Fruit fly (Drosophila melanogaster): ENCODE data around the gene CG1737.
A peak's percentile ranks its signal among the peaks of the same experiment; 100 is the strongest.

The CG1737 gene

dm6 chrX:11339868-11340548 is 10.4 kb upstream of the CG1737 start, which contains the start of the genes CG34348 and Kap3:
Gene CG34348, plus strand, starts transcription at chrX:11339873.
Gene Kap3, minus strand, starts transcription at chrX:11340084.
- TF ChIP-seq bab1 (GFP tag; optimal IDR thresholded peaks at IDR 0.05) (peak; percentile 16), kay (GFP tag; ENCODE audit: borderline replicate concordance) (no peak)

- no peak for TF ChIP-seq cnc (optimal IDR thresholded peaks at IDR 0.05)
- peak; percentile 99 for TF ChIP-seq tj (GFP tag; optimal IDR thresholded peaks at IDR 0.05)
- TF ChIP-seq CG5204 (GFP tag; optimal IDR thresholded peaks at IDR 0.05): peak; percentile 44
- no peak for TF ChIP-seq Hr96 (GFP tag; optimal IDR thresholded peaks at IDR 0.05)
- no peak for TF ChIP-seq toe (GFP tag; optimal IDR thresholded peaks at IDR 0.05)
- TF ChIP-seq CG11617 (GFP tag; optimal IDR thresholded peaks at IDR 0.05): peak; percentile 34
- peak; percentile 97 for TF ChIP-seq pad (GFP tag; optimal IDR thresholded peaks at IDR 0.05)
- no peak for TF ChIP-seq Mnt (GFP tag; optimal IDR thresholded peaks at IDR 0.05)
- no peak for TF ChIP-seq CG33017 (tag; optimal IDR thresholded peaks at IDR 0.05)
- peak; percentile 36 for TF ChIP-seq ovo (GFP tag; optimal IDR thresholded peaks at IDR 0.05)
- TF ChIP-seq CG7101 (tag; optimal IDR thresholded peaks at IDR 0.05): peak; percentile 23
- TF ChIP-seq Crg-1 (GFP tag; optimal IDR thresholded peaks at IDR 0.05): no peak
- no peak for TF ChIP-seq CG12768 (GFP tag; optimal IDR thresholded peaks at IDR 0.05)
- TF ChIP-seq CG1620 (GFP tag; optimal IDR thresholded peaks at IDR 0.05): peak; percentile 29
- no peak for TF ChIP-seq kay (GFP tag; ENCODE audit: borderline replicate concordance)
- peak; percentile 16 for TF ChIP-seq cic (GFP tag; optimal IDR thresholded peaks at IDR 0.05)
- TF ChIP-seq bab1 (GFP tag; optimal IDR thresholded peaks at IDR 0.05): no peak
- no peak for TF ChIP-seq Clk (GFP tag; optimal IDR thresholded peaks at IDR 0.05)
- TF ChIP-seq CG14711 (tag; optimal IDR thresholded peaks at IDR 0.05): peak; percentile 9
- TF ChIP-seq CG7045 (GFP tag; optimal IDR thresholded peaks at IDR 0.05): peak; percentile 7
These were observed 9.6 kb upstream of the CG1737 start for dm6 chrX:11340719-11341322.

dm6 chrX:11342168-11342567 is 8.2 kb upstream of the CG1737 start:
- TF ChIP-seq CG33017 (tag; optimal IDR thresholded peaks at IDR 0.05): no peak
- peak; percentile 8 for TF ChIP-seq CG7101 (tag; optimal IDR thresholded peaks at IDR 0.05)
- TF ChIP-seq pad (GFP tag; optimal IDR thresholded peaks at IDR 0.05): no peak

- no peak for TF ChIP-seq tj (GFP tag; optimal IDR thresholded peaks at IDR 0.05)
- TF ChIP-seq CG7045 (GFP tag; optimal IDR thresholded peaks at IDR 0.05): no peak
- TF ChIP-seq toe (GFP tag; optimal IDR thresholded peaks at IDR 0.05): no peak
- TF ChIP-seq cic (GFP tag; optimal IDR thresholded peaks at IDR 0.05): no peak
- no peak for TF ChIP-seq Mnt (GFP tag; optimal IDR thresholded peaks at IDR 0.05)
- TF ChIP-seq CG5204 (GFP tag; optimal IDR thresholded peaks at IDR 0.05): no peak
- TF ChIP-seq CG14711 (tag; optimal IDR thresholded peaks at IDR 0.05): no peak
- no peak for TF ChIP-seq ovo (GFP tag; optimal IDR thresholded peaks at IDR 0.05)
- no peak for TF ChIP-seq CG33017 (tag; optimal IDR thresholded peaks at IDR 0.05)
- TF ChIP-seq pad (GFP tag; optimal IDR thresholded peaks at IDR 0.05): no peak
- no peak for TF ChIP-seq CG7101 (tag; optimal IDR thresholded peaks at IDR 0.05)
- no peak for TF ChIP-seq Crg-1 (GFP tag; optimal IDR thresholded peaks at IDR 0.05)
These were observed 7.6 kb upstream of the CG1737 start for dm6 chrX:11342771-11343170.

- TF ChIP-seq Hr96 (GFP tag; optimal IDR thresholded peaks at IDR 0.05): no peak
- peak; percentile 8 for TF ChIP-seq CG1620 (GFP tag; optimal IDR thresholded peaks at IDR 0.05)
- TF ChIP-seq CG12768 (GFP tag; optimal IDR thresholded peaks at IDR 0.05): no peak
- no peak for TF ChIP-seq cic (GFP tag; optimal IDR thresholded peaks at IDR 0.05)
- TF ChIP-seq Mnt (GFP tag; optimal IDR thresholded peaks at IDR 0.05): peak; percentile 19
- no peak for TF ChIP-seq ovo (GFP tag; optimal IDR thresholded peaks at IDR 0.05)
- TF ChIP-seq kay (GFP tag; ENCODE audit: borderline replicate concordance): no peak
- TF ChIP-seq bab1 (GFP tag; optimal IDR thresholded peaks at IDR 0.05): peak; percentile 12
- peak; percentile 12 for TF ChIP-seq CG11617 (GFP tag; optimal IDR thresholded peaks at IDR 0.05)
- TF ChIP-seq CG7045 (GFP tag; optimal IDR thresholded peaks at IDR 0.05): no peak
- no peak for TF ChIP-seq Clk (GFP tag; optimal IDR thresholded peaks at IDR 0.05)
- TF ChIP-seq CG14711 (tag; optimal IDR thresholded peaks at IDR 0.05): no peak
- no peak for TF ChIP-seq toe (GFP tag; optimal IDR thresholded peaks at IDR 0.05)
- TF ChIP-seq CG7101 (tag; optimal IDR thresholded peaks at IDR 0.05): no peak
These were observed 2.6 kb upstream of the CG1737 start, which contains the start of the genes GCS1 and CG11756 for dm6 chrX:11347809-11348208. Gene GCS1, minus strand, starts transcription at chrX:11348001. Gene CG11756, plus strand, starts transcription at chrX:11348120.

- TF ChIP-seq CG12768 (GFP tag; optimal IDR thresholded peaks at IDR 0.05) (no peak), Crg-1 (GFP tag; optimal IDR thresholded peaks at IDR 0.05) (no peak), CG7101 (tag; optimal IDR thresholded peaks at IDR 0.05) (peak; percentile 52), bab1 (GFP tag; optimal IDR thresholded peaks at IDR 0.05) (no peak), CG5204 (GFP tag; optimal IDR thresholded peaks at IDR 0.05) (no peak), tj (GFP tag; optimal IDR thresholded peaks at IDR 0.05) (no peak), cnc (optimal IDR thresholded peaks at IDR 0.05) (no peak), pad (GFP tag; optimal IDR thresholded peaks at IDR 0.05) (no peak), CG1620 (GFP tag; optimal IDR thresholded peaks at IDR 0.05) (no peak), CG33017 (tag; optimal IDR thresholded peaks at IDR 0.05) (no peak), ovo (GFP tag; optimal IDR thresholded peaks at IDR 0.05) (no peak), CG7045 (GFP tag; optimal IDR thresholded peaks at IDR 0.05) (no peak), CG11617 (GFP tag; optimal IDR thresholded peaks at IDR 0.05) (peak; percentile 9), CG14711 (tag; optimal IDR thresholded peaks at IDR 0.05) (peak; percentile 55), cic (GFP tag; optimal IDR thresholded peaks at IDR 0.05) (no peak), Clk (GFP tag; optimal IDR thresholded peaks at IDR 0.05) (no peak), Hr96 (GFP tag; optimal IDR thresholded peaks at IDR 0.05) (no peak), toe (GFP tag; optimal IDR thresholded peaks at IDR 0.05) (no peak), kay (GFP tag; ENCODE audit: borderline replicate concordance) (no peak), Mnt (GFP tag; optimal IDR thresholded peaks at IDR 0.05) (peak; percentile 95)
These were observed 1.6 kb upstream of the CG1737 start, which contains the start of gene CG1738 for dm6 chrX:11348829-11349228. Gene CG1738, plus strand, starts transcription at chrX:11349049.

All from whole organism, adult.